Worm (Caenorhabditis elegans) whole organism, L1 larva: ENCODE measurements around the gene ekl-5.

Experiments used
- ama-1 ChIP-seq: fragments of 150-350 bp; optimal IDR thresholded peaks from 2 replicates; lab custom pipeline; 2014
- dpl-1 ChIP-seq, 3 experiments: fragments of 150-350 bp in 2 of 3; sonication (generic microtip) in 1 of 3; optimal IDR thresholded peaks; 2 replicates each; lab custom pipeline; 2014 to 2017; ENCODE audit warnings: missing biosample characterization in 3 of 3, missing genetic modification characterization in 3 of 3, missing genetic modification reagents in 3 of 3
- egl-27 ChIP-seq, 2 experiments: fragments of 150-350 bp in 1 of 2; sonication (generic microtip); optimal IDR thresholded peaks; 3 replicates each; lab custom pipeline; 2017 to 2018; ENCODE audit warnings: missing biosample characterization in 2 of 2, missing genetic modification characterization in 2 of 2, missing genetic modification reagents in 2 of 2
- elt-2 ChIP-seq: sonication (generic microtip); optimal IDR thresholded peaks from 2 replicates; lab custom pipeline; 2016; ENCODE audit warnings: missing genetic modification characterization, mild to moderate bottlenecking, inconsistent platforms, missing compliant biosample characterization, missing genetic modification reagents
- lin-15B ChIP-seq: fragments of 150-350 bp; sonication (generic microtip); optimal IDR thresholded peaks from 3 replicates; lab custom pipeline; 2014; ENCODE audit warnings: missing biosample characterization, missing genetic modification characterization
- lsy-2 ChIP-seq, 2 experiments: fragments of 150-350 bp; optimal IDR thresholded peaks; 2 replicates each; lab custom pipeline; 2014; ENCODE audit warnings: missing biosample characterization in 2 of 2, missing genetic modification characterization in 2 of 2
- mdl-1 ChIP-seq, 2 experiments: fragments of 150-350 bp; optimal IDR thresholded peaks; 2 replicates each; lab custom pipeline; 2014 to 2017; ENCODE audit warnings: missing biosample characterization in 2 of 2, missing genetic modification characterization in 2 of 2, inconsistent platforms in 1 of 2
- nhr-11 ChIP-seq: fragments of 150-350 bp; optimal IDR thresholded peaks from 2 replicates; lab custom pipeline; 2014; ENCODE audit warnings: missing biosample characterization, missing genetic modification characterization
- nhr-237 ChIP-seq: fragments of 150-350 bp; optimal IDR thresholded peaks from 2 replicates; lab custom pipeline; 2014; ENCODE audit warnings: missing biosample characterization, missing genetic modification characterization
- nhr-85 ChIP-seq: sonication (generic microtip); peaks from one replicate; lab custom pipeline; 2016; ENCODE audit warnings: missing genetic modification characterization, inconsistent platforms, missing compliant biosample characterization
- snpc-4 ChIP-seq: fragments of 150-350 bp; optimal IDR thresholded peaks from 2 replicates; lab custom pipeline; 2014; ENCODE audit warnings: missing biosample characterization, missing genetic modification characterization
- zag-1 ChIP-seq: fragments of 150-350 bp; optimal IDR thresholded peaks from 2 replicates; lab custom pipeline; 2014; ENCODE audit warnings: missing biosample characterization, missing genetic modification characterization
- zip-4 ChIP-seq: fragments of 200-800 bp; sonication (Bioruptor generic); optimal IDR thresholded peaks from 2 replicates; lab custom pipeline; 2018; ENCODE audit warnings: mild to moderate bottlenecking, missing genetic modification characterization, moderate library complexity, missing compliant biosample characterization
- ztf-11 ChIP-seq, 2 experiments: sonication (generic microtip); optimal IDR thresholded peaks; 2 replicates each; lab custom pipeline; 2016 to 2017; ENCODE audit warnings: missing genetic modification characterization in 2 of 2, missing biosample characterization in 1 of 2, missing compliant biosample characterization in 1 of 2

ce11 chrX:13959849-13960248 is 42.9 kb upstream of the ekl-5 start, which contains the start of gene syx-2:
- TF ChIP-seq mdl-1 (tag; optimal IDR thresholded peaks at IDR 0.05; lab: Kevin White, UChicago) (no peak), ztf-11 (tag; optimal IDR thresholded peaks at IDR 0.05; lab: Kevin White, UChicago) (no peak), lsy-2 (tag; optimal IDR thresholded peaks at IDR 0.05; lab: Kevin White, UChicago) (no peak), zag-1 (tag; lab: Kevin White, UChicago) (no peak), snpc-4 (tag; lab: Kevin White, UChicago) (no peak), nhr-11 (no peak), dpl-1 (GFP tag; optimal IDR thresholded peaks at IDR 0.05; lab: Kevin White, UChicago) (no peak), nhr-237 (tag; lab: Kevin White, UChicago) (no peak), zip-4 (GFP tag; lab: Kevin White, UChicago) (no peak), lin-15B (tag; lab: Kevin White, UChicago) (no peak), elt-2 (tag; lab: Kevin White, UChicago) (no peak), nhr-85 (tag; lab: Kevin White, UChicago) (peak; percentile 4), egl-27 (tag; optimal IDR thresholded peaks at IDR 0.05; lab: Kevin White, UChicago) (no peak), ama-1 (lab: Kevin White, UChicago) (no peak)
